Worm (Caenorhabditis elegans): ENCODE measurements around the gene cul-4.

Gene cul-4

ce11 chrII:7326997-7327396 lies 25.1 kb downstream of the cul-4 start (continued):
- TF ChIP-seq fkh-10 (GFP tag; optimal IDR thresholded peaks at IDR 0.05) (peak; percentile 29), pros-1 (tag; optimal IDR thresholded peaks at IDR 0.05) (no peak), ceh-24 (tag; optimal IDR thresholded peaks at IDR 0.05) (no peak), ceh-18 (tag; optimal IDR thresholded peaks at IDR 0.05) (peak; percentile 81), ets-4 (tag; optimal IDR thresholded peaks at IDR 0.05) (no peak), hlh-15 (tag; optimal IDR thresholded peaks at IDR 0.05) (no peak), tbx-2 (tag; optimal IDR thresholded peaks at IDR 0.05) (peak; percentile 11), rnt-1 (tag; optimal IDR thresholded peaks at IDR 0.05) (no peak), eyg-1 (tag; optimal IDR thresholded peaks at IDR 0.05) (no peak), unc-42 (tag; optimal IDR thresholded peaks at IDR 0.05) (peak; percentile 68), pqm-1 (tag; optimal IDR thresholded peaks at IDR 0.05) (no peak)

- TF ChIP-seq pat-9 (tag; optimal IDR thresholded peaks at IDR 0.05) (no peak), ceh-2 (tag; optimal IDR thresholded peaks at IDR 0.05) (no peak), syd-9 (tag; optimal IDR thresholded peaks at IDR 0.05) (no peak), nfya-1 (tag; optimal IDR thresholded peaks at IDR 0.05) (no peak), ttx-3 (tag; optimal IDR thresholded peaks at IDR 0.05) (no peak), T23F11.4 (GFP tag; optimal IDR thresholded peaks at IDR 0.05) (no peak), C08G9.2 (tag; optimal IDR thresholded peaks at IDR 0.05) (no peak), ceh-30 (tag; optimal IDR thresholded peaks at IDR 0.05) (no peak), rnt-1 (tag; optimal IDR thresholded peaks at IDR 0.05) (no peak), sox-4 (tag; optimal IDR thresholded peaks at IDR 0.05) (no peak), hlh-6 (tag; optimal IDR thresholded peaks at IDR 0.05) (no peak), ceh-24 (tag; optimal IDR thresholded peaks at IDR 0.05) (no peak), fkh-6 (tag; optimal IDR thresholded peaks at IDR 0.05) (no peak), hlh-15 (tag; optimal IDR thresholded peaks at IDR 0.05) (no peak), ceh-45 (GFP tag; IDR thresholded peaks at IDR 0.05) (no peak)
Measured at ce11 chrII:7331224-7331623, 29.3 kb downstream of the cul-4 start, which contains the start of gene npax-1. Gene npax-1, minus strand, starts transcription at chrII:7331324.

ce11 chrII:7337469-7337893 lies 35.6 kb downstream of the cul-4 start:
- no peak for TF ChIP-seq ceh-48 (tag; optimal IDR thresholded peaks at IDR 0.05)
- no peak for TF ChIP-seq ceh-30 (tag; optimal IDR thresholded peaks at IDR 0.05)
- no peak for TF ChIP-seq pha-2 (tag; optimal IDR thresholded peaks at IDR 0.05)
- no peak for TF ChIP-seq hlh-8 (tag; optimal IDR thresholded peaks at IDR 0.05)
- TF ChIP-seq sox-2 (GFP tag; IDR thresholded peaks at IDR 0.05) = no peak
- TF ChIP-seq che-1 (tag; optimal IDR thresholded peaks at IDR 0.05) = no peak
- no peak for TF ChIP-seq ceh-19 (GFP tag; optimal IDR thresholded peaks at IDR 0.05)
- no peak for TF ChIP-seq elt-4 (tag; optimal IDR thresholded peaks at IDR 0.05)
- TF ChIP-seq pha-4 (tag; optimal IDR thresholded peaks at IDR 0.05) = no peak
- TF ChIP-seq lin-11 (tag; optimal IDR thresholded peaks at IDR 0.05) = no peak
- no peak for TF ChIP-seq ceh-45 (GFP tag; IDR thresholded peaks at IDR 0.05)
- no peak for TF ChIP-seq hlh-15 (tag; optimal IDR thresholded peaks at IDR 0.05)
- TF ChIP-seq ceh-2 (tag; optimal IDR thresholded peaks at IDR 0.05) = no peak
- TF ChIP-seq ceh-31 (tag; optimal IDR thresholded peaks at IDR 0.05) = peak; percentile 17
- no peak for TF ChIP-seq rnt-1 (tag; optimal IDR thresholded peaks at IDR 0.05)
- no peak for TF ChIP-seq hlh-6 (tag; optimal IDR thresholded peaks at IDR 0.05)
- peak; percentile 7 for TF ChIP-seq dve-1 (tag; optimal IDR thresholded peaks at IDR 0.05)
- TF ChIP-seq sox-4 (tag; optimal IDR thresholded peaks at IDR 0.05) = no peak
- no peak for TF ChIP-seq zip-5 (tag; optimal IDR thresholded peaks at IDR 0.05)
- TF ChIP-seq nhr-232 (tag; optimal IDR thresholded peaks at IDR 0.05) = no peak
- no peak for TF ChIP-seq dmd-4 (tag; optimal IDR thresholded peaks at IDR 0.05; ENCODE audit: borderline replicate concordance)
- TF ChIP-seq F13H6.1 (tag; optimal IDR thresholded peaks at IDR 0.05) = no peak
- peak; percentile 63 for TF ChIP-seq hlh-30 (tag; optimal IDR thresholded peaks at IDR 0.05; ENCODE audit: insufficient read depth)
- peak; percentile 3 for TF ChIP-seq nfya-1 (tag; optimal IDR thresholded peaks at IDR 0.05)
- no peak for TF ChIP-seq ama-1 (optimal IDR thresholded peaks at IDR 0.05)
- TF ChIP-seq ztf-16 (tag; optimal IDR thresholded peaks at IDR 0.05) = no peak
- no peak for TF ChIP-seq ceh-22 (tag; optimal IDR thresholded peaks at IDR 0.05)
- no peak for TF ChIP-seq nhr-11 (tag; optimal IDR thresholded peaks at IDR 0.05)
- TF ChIP-seq ceh-18 (tag; optimal IDR thresholded peaks at IDR 0.05) = peak; percentile 15
- TF ChIP-seq T23F11.4 (GFP tag; optimal IDR thresholded peaks at IDR 0.05) = no peak
- TF ChIP-seq C08G9.2 (tag; optimal IDR thresholded peaks at IDR 0.05) = no peak
- TF ChIP-seq tbx-2 (tag; optimal IDR thresholded peaks at IDR 0.05) = peak; percentile 58
- TF ChIP-seq Y22D7AL.16 (tag; optimal IDR thresholded peaks at IDR 0.05) = no peak
- TF ChIP-seq elt-2 (tag; optimal IDR thresholded peaks at IDR 0.05) = peak; percentile 36
- no peak for TF ChIP-seq odd-2 (tag; optimal IDR thresholded peaks at IDR 0.05)
